Fruit fly (Drosophila melanogaster) whole organism, embryonic: ENCODE measurements around the gene CG6785.

Experiments
- Atf-2 ChIP-seq: fragments of 200-800 bp; sonication (Bioruptor generic); optimal IDR thresholded peaks from 2 replicates; lab custom pipeline; 2016; ENCODE audit warnings: missing biosample characterization, missing genetic modification characterization
- Bteb2 ChIP-seq: fragments of 200-800 bp; sonication (Bioruptor generic); optimal IDR thresholded peaks from 2 replicates; lab custom pipeline; 2016; ENCODE audit warnings: missing biosample characterization, missing genetic modification characterization
- CG10209 ChIP-seq: fragments of 200-800 bp; sonication (Bioruptor generic); optimal IDR thresholded peaks from 3 replicates; lab custom pipeline; 2017; ENCODE audit warnings: missing biosample characterization, mild to moderate bottlenecking, missing genetic modification characterization, missing genetic modification reagents
- CG10565 ChIP-seq: fragments of 200-800 bp; sonication (Bioruptor generic); optimal IDR thresholded peaks from 3 replicates; lab custom pipeline; 2016; ENCODE audit warnings: missing biosample characterization, mild to moderate bottlenecking, missing genetic modification characterization
- CG11695 ChIP-seq: fragments of 200-800 bp; sonication (Bioruptor generic); IDR thresholded peaks from 3 replicates; pipeline ENCODE4 v1.3.6; 2022; ENCODE audit warnings: missing biosample characterization, missing genetic modification characterization
- CG1233 ChIP-seq: fragments of 200-800 bp; sonication (Bioruptor generic); optimal IDR thresholded peaks from 4 replicates; lab custom pipeline; 2018; ENCODE audit warnings: missing biosample characterization, mild to moderate bottlenecking, missing genetic modification characterization
- CG12659 ChIP-seq: fragments of 200-800 bp; sonication (Bioruptor generic); optimal IDR thresholded peaks from 3 replicates; lab custom pipeline; 2017; ENCODE audit warnings: mild to moderate bottlenecking, missing biosample characterization, missing genetic modification reagents, missing genetic modification characterization
- CG16813 ChIP-seq: fragments of 200-800 bp; sonication (Bioruptor generic); IDR thresholded peaks from 3 replicates; pipeline ENCODE4 v1.3.6; 2022; ENCODE audit warnings: missing biosample characterization, missing genetic modification characterization; ENCODE audit not compliant: partially characterized antibody
- CG17829 ChIP-seq: fragments of 200-800 bp; optimal IDR thresholded peaks from 2 replicates; lab custom pipeline; 2019; ENCODE audit warnings: missing biosample characterization, mild to moderate bottlenecking, missing genetic modification characterization, moderate library complexity
- CG17912 ChIP-seq: fragments of 200-800 bp; sonication (Bioruptor generic); optimal IDR thresholded peaks from 2 replicates; lab custom pipeline; 2018; ENCODE audit warnings: missing biosample characterization, mild to moderate bottlenecking, missing genetic modification characterization
- CG18011 ChIP-seq: fragments of 200-800 bp; sonication (Bioruptor generic); optimal IDR thresholded peaks from 2 replicates; lab custom pipeline; 2017; ENCODE audit warnings: missing biosample characterization, missing genetic modification characterization, mild to moderate bottlenecking, moderate library complexity, missing genotype
- CG1832 ChIP-seq: fragments of 200-800 bp; sonication (Bioruptor generic); optimal IDR thresholded peaks from 2 replicates; lab custom pipeline; 2017; ENCODE audit warnings: missing biosample characterization, mild to moderate bottlenecking, missing genetic modification characterization, inconsistent platforms
- CG2889 ChIP-seq: fragments of 200-800 bp; sonication (Bioruptor generic); IDR thresholded peaks from 3 replicates; pipeline ENCODE4 v1.3.6; 2022; ENCODE audit warnings: missing biosample characterization, missing genetic modification characterization
- CG31224 ChIP-seq: fragments of 200-800 bp; sonication (Bioruptor generic); IDR thresholded peaks from 2 replicates; pipeline ENCODE4 v1.3.6; 2022; ENCODE audit warnings: missing biosample characterization, missing genetic modification characterization
- CG3163 ChIP-seq: fragments of 200-800 bp; sonication (Bioruptor generic); optimal IDR thresholded peaks from 3 replicates; lab custom pipeline; 2016; ENCODE audit warnings: missing biosample characterization, missing genetic modification characterization
- CG3847 ChIP-seq: fragments of 200-800 bp; sonication (Bioruptor generic); IDR thresholded peaks from 2 replicates; pipeline ENCODE4 v1.3.6; 2022; ENCODE audit warnings: missing biosample characterization, missing genetic modification characterization
- CG4820 ChIP-seq: fragments of 200-800 bp; sonication (Bioruptor generic); optimal IDR thresholded peaks from 3 replicates; lab custom pipeline; 2016; ENCODE audit warnings: missing biosample characterization, missing genetic modification characterization
- CG5953 ChIP-seq: fragments of 200-800 bp; sonication (Bioruptor generic); IDR thresholded peaks from 2 replicates; pipeline ENCODE4 v1.3.6; 2022; ENCODE audit warnings: missing biosample characterization, missing genetic modification characterization
- CG7786 ChIP-seq: fragments of 200-800 bp; sonication (Bioruptor generic); optimal IDR thresholded peaks from 2 replicates; lab custom pipeline; 2016; ENCODE audit warnings: missing biosample characterization, missing genetic modification characterization
- CG7839 ChIP-seq: fragments of 200-800 bp; sonication (Bioruptor generic); optimal IDR thresholded peaks from 3 replicates; lab custom pipeline; 2018; ENCODE audit warnings: missing biosample characterization, mild to moderate bottlenecking, missing genetic modification characterization, moderate library complexity
- CG8944 ChIP-seq: fragments of 200-800 bp; sonication (Bioruptor generic); optimal IDR thresholded peaks from 3 replicates; lab custom pipeline; 2016; ENCODE audit warnings: missing biosample characterization, missing genetic modification characterization
- CTCF ChIP-seq: fragments of 200-800 bp; sonication (Bioruptor generic); optimal IDR thresholded peaks from 2 replicates; lab custom pipeline; 2017; ENCODE audit warnings: missing biosample characterization, mild to moderate bottlenecking, missing genetic modification characterization, moderate library complexity
- D ChIP-seq, 2 experiments: fragments of 200-800 bp in 1 of 2; fragments of >200 bp in 1 of 2; sonication (Bioruptor generic) in 1 of 2; optimal IDR thresholded peaks; 2 replicates in 1 of 2; 3 replicates in 1 of 2; lab custom pipeline; 2017; ENCODE audit warnings: mild to moderate bottlenecking in 1 of 2, missing biosample characterization in 1 of 2, missing genetic modification characterization in 1 of 2, missing genetic modification reagents in 1 of 2
- E2f2 ChIP-seq: fragments of 200-800 bp; sonication (Bioruptor generic); IDR thresholded peaks from 2 replicates; pipeline ENCODE4 v1.3.6; 2022; ENCODE audit warnings: missing biosample characterization, missing genetic modification characterization
- Lpt ChIP-seq: fragments of >200 bp; optimal IDR thresholded peaks from 2 replicates; lab custom pipeline; 2018; ENCODE audit warnings: missing biosample characterization, missing genetic modification characterization
- Poxn ChIP-seq: fragments of 200-800 bp; sonication (Bioruptor generic); IDR thresholded peaks from 2 replicates; pipeline ENCODE4 v1.3.6; 2022; ENCODE audit warnings: missing biosample characterization, missing genetic modification characterization
- Sox102F ChIP-seq: fragments of 200-800 bp; sonication (Bioruptor generic); optimal IDR thresholded peaks from 2 replicates; lab custom pipeline; 2018; ENCODE audit warnings: missing biosample characterization, mild to moderate bottlenecking, missing genetic modification characterization, moderate library complexity
- TFAM ChIP-seq: fragments of 200-800 bp; sonication (Bioruptor generic); optimal IDR thresholded peaks from 2 replicates; lab custom pipeline; 2017; ENCODE audit warnings: missing biosample characterization, missing genetic modification characterization, inconsistent platforms
- amos ChIP-seq: fragments of 200-800 bp; sonication (Bioruptor generic); IDR thresholded peaks from 2 replicates; pipeline ENCODE4 v1.3.6; 2022; ENCODE audit warnings: missing biosample characterization, missing genetic modification characterization; ENCODE audit not compliant: partially characterized antibody
- chinmo ChIP-seq: fragments of 200-800 bp; sonication (Bioruptor generic); IDR thresholded peaks from 4 replicates; pipeline ENCODE4 v1.3.6; 2022; ENCODE audit warnings: missing biosample characterization, missing genetic modification characterization; ENCODE audit not compliant: partially characterized antibody
- da ChIP-seq: fragments of 200-800 bp; sonication (Bioruptor generic); optimal IDR thresholded peaks from 2 replicates; lab custom pipeline; 2016; ENCODE audit warnings: missing biosample characterization, missing genetic modification characterization
- eyg ChIP-seq: fragments of 200-800 bp; sonication (Bioruptor generic); optimal IDR thresholded peaks from 3 replicates; lab custom pipeline; 2016; ENCODE audit warnings: missing biosample characterization, missing genetic modification characterization
- fd102C ChIP-seq: fragments of 200-800 bp; sonication (Bioruptor generic); optimal IDR thresholded peaks from 2 replicates; lab custom pipeline; 2018; ENCODE audit warnings: missing biosample characterization, mild to moderate bottlenecking, missing genetic modification characterization, moderate library complexity
- fru ChIP-seq: fragments of >200 bp; optimal IDR thresholded peaks from 2 replicates; lab custom pipeline; 2017
- gsb ChIP-seq: fragments of 200-800 bp; sonication (Bioruptor generic); IDR thresholded peaks from 2 replicates; pipeline ENCODE4 v1.3.6; 2022; ENCODE audit warnings: missing biosample characterization, missing genetic modification characterization
- hb ChIP-seq: fragments of 200-800 bp; sonication (Bioruptor generic); IDR thresholded peaks from 3 replicates; pipeline ENCODE4 v1.3.6; 2022; ENCODE audit warnings: missing biosample characterization, missing genetic modification characterization; ENCODE audit not compliant: partially characterized antibody
- hth ChIP-seq: fragments of >200 bp; optimal IDR thresholded peaks from 2 replicates; lab custom pipeline; 2017; ENCODE audit warnings: inconsistent platforms
- insv ChIP-seq, 2 experiments: fragments of 200-800 bp; sonication (Bioruptor generic); optimal IDR thresholded peaks; 3 replicates each; lab custom pipeline; 2016 to 2018; ENCODE audit warnings: missing biosample characterization in 2 of 2, missing genetic modification characterization in 2 of 2
- kay ChIP-seq: fragments of 200-800 bp; sonication (Bioruptor generic); optimal IDR thresholded peaks from 2 replicates; lab custom pipeline; 2016; ENCODE audit warnings: missing biosample characterization, missing genetic modification characterization
- lilli ChIP-seq: fragments of 200-800 bp; sonication (Bioruptor generic); optimal IDR thresholded peaks from 3 replicates; lab custom pipeline; 2016; ENCODE audit warnings: missing biosample characterization, missing genetic modification characterization
- odd ChIP-seq: fragments of 200-800 bp; sonication (Bioruptor generic); optimal IDR thresholded peaks from 2 replicates; lab custom pipeline; 2017; ENCODE audit warnings: missing biosample characterization, mild to moderate bottlenecking, missing genetic modification characterization
- org-1 ChIP-seq: fragments of 200-800 bp; sonication (Bioruptor generic); optimal IDR thresholded peaks from 2 replicates; lab custom pipeline; 2017; ENCODE audit warnings: missing biosample characterization, missing genetic modification characterization
- pan ChIP-seq, 4 experiments: fragments of >200 bp in 3 of 4; fragments of 200-800 bp in 1 of 4; sonication (Bioruptor generic) in 1 of 4; optimal IDR thresholded peaks in 3 of 4; IDR thresholded peaks in 1 of 4; 2 replicates each; pipeline versions ENCODE4 v1.3.6 to Lab custom; 2017 to 2022; ENCODE audit warnings: missing biosample characterization in 2 of 4, missing genetic modification characterization in 2 of 4, mixed read lengths in 1 of 4
- run ChIP-seq: fragments of 200-800 bp; sonication (Bioruptor generic); optimal IDR thresholded peaks from 3 replicates; lab custom pipeline; 2018; ENCODE audit warnings: missing biosample characterization, mild to moderate bottlenecking, missing genetic modification characterization
- schlank ChIP-seq: fragments of 200-800 bp; sonication (Bioruptor generic); optimal IDR thresholded peaks from 2 replicates; lab custom pipeline; 2018; ENCODE audit warnings: missing biosample characterization, mild to moderate bottlenecking, missing genetic modification characterization
- tin ChIP-seq: fragments of 200-800 bp; sonication (Bioruptor generic); optimal IDR thresholded peaks from 3 replicates; lab custom pipeline; 2016; ENCODE audit warnings: missing biosample characterization, missing genetic modification characterization
- tna ChIP-seq: fragments of 200-800 bp; sonication (Bioruptor generic); IDR thresholded peaks from 2 replicates; pipeline ENCODE4 v1.3.6; 2022; ENCODE audit warnings: missing biosample characterization, missing genetic modification characterization; ENCODE audit not compliant: partially characterized antibody
- tx ChIP-seq: fragments of 200-800 bp; sonication (Bioruptor generic); optimal IDR thresholded peaks from 2 replicates; lab custom pipeline; 2016; ENCODE audit warnings: missing biosample characterization, missing genetic modification characterization
- zen2 ChIP-seq: fragments of 200-800 bp; sonication (Bioruptor generic); IDR thresholded peaks from 3 replicates; pipeline ENCODE4 v1.3.6; 2022; ENCODE audit warnings: missing biosample characterization, missing genetic modification characterization; ENCODE audit not compliant: partially characterized antibody

Gene CG6785

DNA sequence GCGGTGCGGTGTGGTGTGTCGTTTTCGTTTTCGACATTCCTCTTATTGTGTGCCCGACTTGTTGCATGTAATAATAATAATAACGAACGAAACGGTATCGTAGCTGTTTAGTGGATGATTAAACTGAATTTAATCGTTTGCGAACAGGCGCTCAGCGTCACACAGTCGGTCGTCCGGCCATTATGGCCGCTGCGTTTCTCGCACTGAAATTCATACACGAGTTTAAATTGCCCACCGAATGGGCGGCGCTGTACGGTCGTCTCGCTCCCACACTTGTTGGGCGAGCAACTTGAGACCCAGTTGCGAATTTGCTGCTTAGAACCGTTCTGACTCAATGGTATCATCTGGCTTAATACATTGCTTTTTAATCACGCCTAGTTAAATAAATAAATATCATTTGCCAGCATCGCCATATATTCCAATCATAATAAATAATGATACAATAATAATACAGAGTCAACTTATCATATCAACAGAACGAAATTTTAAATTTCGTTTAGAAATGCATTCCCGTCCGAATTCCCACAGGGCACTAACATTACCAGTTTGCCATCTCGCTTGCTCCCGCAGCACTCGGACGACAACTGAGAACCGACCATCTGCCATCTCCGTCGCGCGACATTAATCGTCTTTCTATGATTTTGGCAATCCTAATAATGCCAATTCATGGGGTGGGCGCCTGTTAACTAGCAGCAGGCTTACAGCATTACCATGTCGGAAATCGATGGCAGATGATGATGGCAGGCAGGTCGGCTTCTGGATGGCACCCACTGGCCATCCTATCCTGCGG lies 33.9 kb downstream of the CG6785 start (continued):
- TF ChIP-seq CG8944 (GFP tag; lab: Kevin White, UChicago) (peak; percentile 59), CG5953 (GFP tag; lab: Robert Waterston, UW) (no peak), chinmo (GFP tag; lab: Robert Waterston, UW) (no peak), CG10565 (GFP tag; lab: Kevin White, UChicago) (no peak), run (tag; lab: Kevin White, UChicago) (peak; percentile 27), TFAM (GFP tag; lab: Kevin White, UChicago) (peak; percentile 8), org-1 (GFP tag; lab: Kevin White, UChicago) (peak; percentile 92), E2f2 (GFP tag; lab: Robert Waterston, UW) (no peak), pan (optimal IDR thresholded peaks at IDR 0.05; lab: Kevin White, UChicago) (no peak), pan (GFP tag; optimal IDR thresholded peaks at IDR 0.05 in 1 of 2, IDR thresholded peaks at IDR 0.05 in 1 of 2) (no peak), CG12659 (GFP tag; lab: Kevin White, UChicago) (peak; percentile 95), Sox102F (GFP tag; lab: Kevin White, UChicago) (peak; percentile 86), fru (no peak), CG31224 (no peak), CG10209 (GFP tag; lab: Kevin White, UChicago) (peak; percentile 91), schlank (tag; lab: Kevin White, UChicago) (peak; percentile 89), CG18011 (GFP tag; lab: Kevin White, UChicago) (peak; percentile 55), tx (GFP tag; lab: Kevin White, UChicago) (peak; percentile 72), CG7786 (GFP tag; lab: Kevin White, UChicago) (peak; percentile 66), CG1832 (peak; percentile 91), CG17829 (tag; lab: Kevin White, UChicago) (peak; percentile 91), hth (no peak), CG16813 (GFP tag; lab: Robert Waterston, UW) (no peak), Atf-2 (GFP tag; lab: Kevin White, UChicago) (peak; percentile 47), Poxn (GFP tag; lab: Robert Waterston, UW) (no peak), CTCF (peak; percentile 41), CG3847 (GFP tag; lab: Robert Waterston, UW) (no peak), hb (GFP tag; lab: Robert Waterston, UW) (no peak), fd102C (GFP tag; lab: Kevin White, UChicago) (peak; percentile 36), odd (GFP tag; lab: Kevin White, UChicago) (peak; percentile 50), gsb (GFP tag; lab: Robert Waterston, UW) (no peak), CG4820 (GFP tag; lab: Kevin White, UChicago) (peak; percentile 72), eyg (GFP tag; lab: Kevin White, UChicago) (no peak), CG7839 (tag; lab: Kevin White, UChicago) (peak; percentile 95), Lpt (GFP tag; lab: Kevin White, UChicago) (no peak), CG17912 (GFP tag; lab: Kevin White, UChicago) (no peak), lilli (GFP tag; lab: Kevin White, UChicago) (peak; percentile 93), insv (GFP tag; optimal IDR thresholded peaks at IDR 0.05; lab: Kevin White, UChicago) (peak; percentile 0 to 57), tna (GFP tag; lab: Robert Waterston, UW) (no peak), kay (GFP tag; lab: Kevin White, UChicago) (peak; percentile 89), da (GFP tag; lab: Kevin White, UChicago) (no peak), tin (GFP tag; lab: Kevin White, UChicago) (peak; percentile 85), Bteb2 (GFP tag; lab: Kevin White, UChicago) (peak; percentile 77), CG3163 (GFP tag; lab: Kevin White, UChicago) (no peak), CG11695 (GFP tag; lab: Robert Waterston, UW) (no peak), CG1233 (peak; percentile 92), zen2 (no peak), D (optimal IDR thresholded peaks at IDR 0.05; lab: Kevin White, UChicago) (no peak), D (GFP tag; optimal IDR thresholded peaks at IDR 0.05; lab: Kevin White, UChicago) (peak; percentile 78), amos (GFP tag; lab: Robert Waterston, UW) (no peak), CG2889 (GFP tag; lab: Robert Waterston, UW) (no peak)
